Fruit fly (Drosophila melanogaster) Kc167 (cell line): Measurements from ENCODE around the gene CG46318.

Experiments
- h ChIP-seq: fragments of >200 bp; optimal IDR thresholded peaks from 3 replicates; lab custom pipeline; 2018; ENCODE audit warnings: missing external identifiers
- psq ChIP-seq: fragments of >200 bp; optimal IDR thresholded peaks from 2 replicates; lab custom pipeline; 2017; ENCODE audit warnings: missing external identifiers

- no peak for TF ChIP-seq psq (lab: Kevin White, UChicago)
- no peak for TF ChIP-seq h (lab: Kevin White, UChicago)
These were observed 9.2 kb upstream of the CG46318 start, which contains the start of gene CG31230 for dm6 chr3R:18671112-18671729.
